Fruit fly (Drosophila melanogaster): Measurements from ENCODE around the gene Poc1.
A peak's percentile ranks its signal among the peaks of the same experiment; 100 is the strongest.

Gene Poc1

dm6 chr3L:13356084-13356693, 33.6 kb downstream of the Poc1 start, which contains the start of gene Nplp2 (continued):
- TF ChIP-seq Neu2 (GFP tag; optimal IDR thresholded peaks at IDR 0.05; ENCODE audit: borderline replicate concordance) (no peak), CG12769 (tag; optimal IDR thresholded peaks at IDR 0.05) (peak; percentile 40), NK7.1 (GFP tag; optimal IDR thresholded peaks at IDR 0.05) (no peak), CG12744 (GFP tag; optimal IDR thresholded peaks at IDR 0.05) (no peak), sim (GFP tag; IDR thresholded peaks at IDR 0.05) (no peak), CG17829 (tag; optimal IDR thresholded peaks at IDR 0.05) (no peak), hbn (GFP tag; IDR thresholded peaks at IDR 0.05; ENCODE audit: partially characterized antibody) (no peak), dmrt99B (tag; optimal IDR thresholded peaks at IDR 0.05) (peak; percentile 53), shn (GFP tag; optimal IDR thresholded peaks at IDR 0.05) (no peak), CG7372 (GFP tag; IDR thresholded peaks at IDR 0.05) (peak; percentile 69), CG2712 (tag; optimal IDR thresholded peaks at IDR 0.05) (no peak), CG5180 (GFP tag; optimal IDR thresholded peaks at IDR 0.05) (no peak), CG16863 (GFP tag; optimal IDR thresholded peaks at IDR 0.05) (no peak), dmrt11E (tag; optimal IDR thresholded peaks at IDR 0.05) (peak; percentile 62), bcd (GFP tag; optimal IDR thresholded peaks at IDR 0.05) (peak; percentile 43), sob (GFP tag; IDR thresholded peaks at IDR 0.05) (peak; percentile 75), Usf (GFP tag; optimal IDR thresholded peaks at IDR 0.05) (peak; percentile 36), D (optimal IDR thresholded peaks at IDR 0.05) (no peak), D (GFP tag; optimal IDR thresholded peaks at IDR 0.05) (no peak), repo (GFP tag; optimal IDR thresholded peaks at IDR 0.05) (no peak), CG11695 (GFP tag; IDR thresholded peaks at IDR 0.05) (0 out of 3 replicates have a peak, but pooled peaks have one; percentile 39), Sox100B (GFP tag; optimal IDR thresholded peaks at IDR 0.05) (peak; percentile 32), CG30431 (GFP tag; optimal IDR thresholded peaks at IDR 0.05) (peak; percentile 53), Bdp1 (GFP tag; optimal IDR thresholded peaks at IDR 0.05) (no peak), CG34422 (GFP tag; IDR thresholded peaks at IDR 0.05) (peak; percentile 70), CG8924 (tag; optimal IDR thresholded peaks at IDR 0.05) (peak; percentile 53), p53 (GFP tag; optimal IDR thresholded peaks at IDR 0.05) (no peak), ttk (GFP tag; IDR thresholded peaks at IDR 0.05) (peak; percentile 41; the same call in 1 of the 2 replicates), dm (GFP tag; optimal IDR thresholded peaks at IDR 0.05) (no peak), CG6854 (GFP tag; optimal IDR thresholded peaks at IDR 0.05) (no peak), Taf1 (GFP tag; IDR thresholded peaks at IDR 0.05) (peak; percentile 7; the same call in 1 of the 2 replicates), esg (GFP tag; conservative IDR thresholded peaks at IDR 0.05) (no peak), Ravus (GFP tag; IDR thresholded peaks at IDR 0.05) (no peak), CG31441 (GFP tag; IDR thresholded peaks at IDR 0.05) (peak; percentile 61), CG10431 (GFP tag; optimal IDR thresholded peaks at IDR 0.05) (no peak), odd (GFP tag; optimal IDR thresholded peaks at IDR 0.05) (peak; percentile 15), ash1 (GFP tag; optimal IDR thresholded peaks at IDR 0.05) (no peak), CG9727 (GFP tag; optimal IDR thresholded peaks at IDR 0.05) (peak; percentile 51), crol (GFP tag; IDR thresholded peaks at IDR 0.05) (no peak), CG3838 (GFP tag; optimal IDR thresholded peaks at IDR 0.05) (no peak), gsb-n (tag; optimal IDR thresholded peaks at IDR 0.05) (peak; percentile 32), CG18619 (GFP tag; optimal IDR thresholded peaks at IDR 0.05) (peak; percentile 60), Lpt (GFP tag; optimal IDR thresholded peaks at IDR 0.05) (no peak), gcm (GFP tag; optimal IDR thresholded peaks at IDR 0.05) (no peak), Adf1 (GFP tag; IDR thresholded peaks at IDR 0.05) (0 out of 2 replicates have a peak, but pooled peaks have one; percentile 30), Ptx1 (GFP tag; IDR thresholded peaks at IDR 0.05) (peak; percentile 78), grau (tag; optimal IDR thresholded peaks at IDR 0.05) (peak; percentile 91), fd3F (GFP tag; optimal IDR thresholded peaks at IDR 0.05) (peak; percentile 63), org-1 (GFP tag; optimal IDR thresholded peaks at IDR 0.05) (peak; percentile 17), CG9215 (GFP tag; IDR thresholded peaks at IDR 0.05) (peak; percentile 59; the same call in 1 of the 2 replicates), CG14710 (tag; optimal IDR thresholded peaks at IDR 0.05) (no peak)

Data from whole organism, embryonic.